Fruit fly (Drosophila melanogaster) whole organism, embryonic: Measurements from ENCODE around the gene Srrm234.

Experiments
- Ada2b ChIP-seq: fragments of 200-800 bp; sonication (Bioruptor generic); IDR thresholded peaks from 2 replicates; pipeline ENCODE4 v1.3.6; 2022; ENCODE audit warnings: missing biosample characterization, missing genetic modification characterization
- Awh ChIP-seq: fragments of 200-800 bp; sonication (Bioruptor generic); IDR thresholded peaks from 2 replicates; pipeline ENCODE4, ENCODE4 v1.3.6; 2022; ENCODE audit warnings: missing biosample characterization, missing genetic modification characterization
- CG10147 ChIP-seq: fragments of 200-800 bp; sonication (Bioruptor generic); optimal IDR thresholded peaks from 2 replicates; lab custom pipeline; 2019; ENCODE audit warnings: missing biosample characterization, mild to moderate bottlenecking, missing genetic modification characterization, moderate library complexity
- CG11247 ChIP-seq: fragments of 200-800 bp; sonication (Bioruptor generic); IDR thresholded peaks from 2 replicates; pipeline ENCODE4 v1.3.6; 2022; ENCODE audit warnings: missing biosample characterization, missing genetic modification characterization
- CG11398 ChIP-seq: fragments of 200-800 bp; sonication (Bioruptor generic); optimal IDR thresholded peaks from 2 replicates; lab custom pipeline; 2016; ENCODE audit warnings: missing biosample characterization, missing genetic modification characterization
- CG11456 ChIP-seq: fragments of 200-800 bp; sonication (Bioruptor generic); IDR thresholded peaks from 3 replicates; pipeline ENCODE4 v1.3.6; 2022; ENCODE audit warnings: missing biosample characterization, missing genetic modification characterization
- CG11504 ChIP-seq: fragments of 200-800 bp; sonication (Bioruptor generic); optimal IDR thresholded peaks from 3 replicates; lab custom pipeline; 2019; ENCODE audit warnings: missing biosample characterization, mild to moderate bottlenecking, missing genetic modification characterization, moderate library complexity
- CG12769 ChIP-seq: fragments of 200-800 bp; sonication (Bioruptor generic); optimal IDR thresholded peaks from 2 replicates; lab custom pipeline; 2019; ENCODE audit warnings: missing biosample characterization, mild to moderate bottlenecking, missing genetic modification characterization, moderate library complexity
- CG13624 ChIP-seq: fragments of 200-800 bp; sonication (Bioruptor generic); optimal IDR thresholded peaks from 2 replicates; lab custom pipeline; 2016; ENCODE audit warnings: missing biosample characterization, missing genetic modification characterization
- CG13894 ChIP-seq: fragments of 200-800 bp; sonication (Bioruptor generic); optimal IDR thresholded peaks from 3 replicates; lab custom pipeline; 2018; ENCODE audit warnings: missing biosample characterization, mild to moderate bottlenecking, missing genetic modification characterization, moderate library complexity
- CG14860 ChIP-seq: fragments of 200-800 bp; sonication (Bioruptor generic); IDR thresholded peaks from 3 replicates; pipeline ENCODE4 v1.3.6; 2022; ENCODE audit warnings: missing biosample characterization, missing genetic modification characterization; ENCODE audit not compliant: partially characterized antibody
- CG17912 ChIP-seq: fragments of 200-800 bp; sonication (Bioruptor generic); optimal IDR thresholded peaks from 2 replicates; lab custom pipeline; 2018; ENCODE audit warnings: missing biosample characterization, mild to moderate bottlenecking, missing genetic modification characterization
- CG30020 ChIP-seq: fragments of 200-800 bp; optimal IDR thresholded peaks from 2 replicates; lab custom pipeline; 2019; ENCODE audit warnings: missing biosample characterization, mild to moderate bottlenecking, missing genetic modification characterization, moderate library complexity
- CG6765 ChIP-seq: fragments of 200-800 bp; sonication (Bioruptor generic); optimal IDR thresholded peaks from 3 replicates; lab custom pipeline; 2017; ENCODE audit warnings: missing biosample characterization, mild to moderate bottlenecking, missing genetic modification characterization
- CkIIα-i1 ChIP-seq: fragments of 200-800 bp; sonication (Bioruptor generic); IDR thresholded peaks from 2 replicates; pipeline ENCODE4 v1.3.6; 2022; ENCODE audit warnings: missing biosample characterization, missing genetic modification characterization
- D ChIP-seq, 2 experiments: fragments of 200-800 bp in 1 of 2; fragments of >200 bp in 1 of 2; sonication (Bioruptor generic) in 1 of 2; optimal IDR thresholded peaks; 2 replicates in 1 of 2; 3 replicates in 1 of 2; lab custom pipeline; 2017; ENCODE audit warnings: mild to moderate bottlenecking in 1 of 2, missing biosample characterization in 1 of 2, missing genetic modification characterization in 1 of 2, missing genetic modification reagents in 1 of 2
- Deaf1 ChIP-seq: fragments of 200-800 bp; optimal IDR thresholded peaks from 3 replicates; lab custom pipeline; 2019; ENCODE audit warnings: missing biosample characterization, mild to moderate bottlenecking, missing genetic modification characterization, moderate library complexity
- Eip74EF ChIP-seq, 2 experiments: fragments of 200-800 bp in 1 of 2; fragments of >200 bp in 1 of 2; sonication (Bioruptor generic) in 1 of 2; optimal IDR thresholded peaks; 2 replicates each; lab custom pipeline; 2017 to 2019; ENCODE audit warnings: missing biosample characterization in 2 of 2, missing genetic modification characterization in 2 of 2, mild to moderate bottlenecking in 1 of 2, moderate library complexity in 1 of 2
- HLH54F ChIP-seq: fragments of 200-800 bp; sonication (Bioruptor generic); optimal IDR thresholded peaks from 3 replicates; lab custom pipeline; 2016; ENCODE audit warnings: missing biosample characterization, missing genetic modification characterization
- Mad ChIP-seq: fragments of 200-800 bp; sonication (Bioruptor generic); optimal IDR thresholded peaks from 2 replicates; lab custom pipeline; 2016; ENCODE audit warnings: missing biosample characterization, missing genetic modification characterization
- Mes4 ChIP-seq: fragments of 200-800 bp; sonication (Bioruptor generic); optimal IDR thresholded peaks from 2 replicates; lab custom pipeline; 2016; ENCODE audit warnings: missing biosample characterization, missing genetic modification characterization
- Spps ChIP-seq: fragments of 200-800 bp; sonication (Bioruptor generic); optimal IDR thresholded peaks from 2 replicates; lab custom pipeline; 2018; ENCODE audit warnings: missing biosample characterization, mild to moderate bottlenecking, missing genetic modification characterization
- Vsx1 ChIP-seq: fragments of 200-800 bp; sonication (Bioruptor generic); optimal IDR thresholded peaks from 2 replicates; lab custom pipeline; 2017; ENCODE audit warnings: missing biosample characterization, mild to moderate bottlenecking, missing genetic modification characterization, missing genetic modification reagents
- br ChIP-seq: fragments of >200 bp; optimal IDR thresholded peaks from 2 replicates; lab custom pipeline; 2017
- ci ChIP-seq: fragments of 200-800 bp; sonication (Bioruptor generic); IDR thresholded peaks from 3 replicates; pipeline ENCODE4 v1.3.6; 2022; ENCODE audit warnings: missing biosample characterization, missing genetic modification characterization
- danr ChIP-seq: fragments of 200-800 bp; sonication (Bioruptor generic); IDR thresholded peaks from 2 replicates; pipeline ENCODE4 v1.3.6; 2022; ENCODE audit warnings: missing biosample characterization, missing genetic modification characterization
- ems ChIP-seq: fragments of 200-800 bp; sonication (Bioruptor generic); optimal IDR thresholded peaks from 3 replicates; lab custom pipeline; 2016; ENCODE audit warnings: missing biosample characterization, missing genetic modification characterization
- eve ChIP-seq, 2 experiments: fragments of >200 bp; optimal IDR thresholded peaks; 2 replicates each; lab custom pipeline; 2017; ENCODE audit warnings: missing biosample characterization in 2 of 2, missing genetic modification characterization in 2 of 2
- her ChIP-seq: fragments of 200-800 bp; sonication (Bioruptor generic); optimal IDR thresholded peaks from 2 replicates; lab custom pipeline; 2016; ENCODE audit warnings: missing biosample characterization, missing genetic modification characterization
- otp ChIP-seq: fragments of 200-800 bp; sonication (Bioruptor generic); IDR thresholded peaks from 3 replicates; pipeline ENCODE4, ENCODE4 v1.3.6; 2022; ENCODE audit warnings: missing biosample characterization, missing genetic modification characterization
- rib ChIP-seq: fragments of 200-800 bp; sonication (Bioruptor generic); IDR thresholded peaks from 2 replicates; pipeline ENCODE4 v1.3.6; 2022; ENCODE audit warnings: missing biosample characterization, missing genetic modification characterization
- sima ChIP-seq: fragments of 200-800 bp; sonication (Bioruptor generic); optimal IDR thresholded peaks from 2 replicates; lab custom pipeline; 2016; ENCODE audit warnings: missing biosample characterization, missing genetic modification characterization
- slbo ChIP-seq: fragments of 200-800 bp; sonication (Bioruptor generic); IDR thresholded peaks from 2 replicates; pipeline ENCODE4 v1.3.6; 2022; ENCODE audit warnings: missing biosample characterization, missing genetic modification characterization
- slp2 ChIP-seq: fragments of 200-800 bp; sonication (Bioruptor generic); optimal IDR thresholded peaks from 2 replicates; lab custom pipeline; 2016; ENCODE audit warnings: missing biosample characterization, missing genetic modification characterization
- tio ChIP-seq: fragments of 200-800 bp; sonication (Bioruptor generic); optimal IDR thresholded peaks from 2 replicates; lab custom pipeline; 2017; ENCODE audit warnings: missing biosample characterization, missing genetic modification characterization, inconsistent platforms
- ttk ChIP-seq: fragments of 200-800 bp; sonication (Bioruptor generic); IDR thresholded peaks from 2 replicates; pipeline ENCODE4 v2.1.2; 2022; ENCODE audit warnings: missing biosample characterization, missing genetic modification characterization
- twi ChIP-seq: fragments of 200-800 bp; optimal IDR thresholded peaks from 2 replicates; lab custom pipeline; 2019; ENCODE audit warnings: missing biosample characterization, mild to moderate bottlenecking, missing genetic modification characterization, moderate library complexity
- tx ChIP-seq: fragments of 200-800 bp; sonication (Bioruptor generic); optimal IDR thresholded peaks from 2 replicates; lab custom pipeline; 2016; ENCODE audit warnings: missing biosample characterization, missing genetic modification characterization
- zfh1 ChIP-seq: fragments of 200-800 bp; sonication (Bioruptor generic); IDR thresholded peaks from 3 replicates; pipeline ENCODE4 v1.3.6; 2022; ENCODE audit warnings: missing biosample characterization, missing genetic modification characterization

The Srrm234 gene

DNA sequence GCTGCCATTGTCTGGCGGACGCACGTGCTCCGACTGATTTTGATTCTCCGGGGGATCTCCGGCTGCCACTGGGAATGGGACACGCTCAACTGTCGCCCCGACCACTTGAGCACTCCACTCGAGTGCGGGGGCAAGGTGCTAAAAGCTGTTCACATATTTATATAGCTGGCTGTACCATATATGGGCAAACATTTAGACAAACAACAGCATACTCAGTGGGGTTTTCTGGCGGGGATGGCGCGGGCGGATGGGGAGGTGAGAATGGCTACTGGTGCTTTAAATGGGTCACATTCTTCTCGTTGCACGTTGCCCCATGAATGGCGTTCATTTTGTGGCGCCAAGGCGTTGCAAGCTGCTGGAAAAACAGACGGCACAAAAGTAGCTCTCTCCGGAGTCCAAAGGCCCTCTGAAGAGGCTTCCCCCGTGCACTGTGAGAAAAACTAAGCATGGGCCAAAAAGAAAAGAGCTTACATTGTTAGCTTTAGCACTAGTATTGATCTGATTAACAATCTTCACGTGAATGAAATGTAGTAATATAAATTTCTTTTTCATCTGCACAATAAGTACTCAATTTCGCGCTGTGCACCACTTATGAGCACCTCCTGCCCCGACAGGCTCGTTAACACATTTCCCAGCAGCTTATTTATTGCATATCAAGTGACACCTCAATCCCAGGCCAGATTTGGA, 26.0 kb upstream of the Srrm234 start (continued):
- peak; percentile 6 for TF ChIP-seq CG6765
- TF ChIP-seq Mad (GFP tag; lab: Kevin White, UChicago), result no peak
- no peak for TF ChIP-seq ems (GFP tag; lab: Kevin White, UChicago)
- no peak for TF ChIP-seq Ada2b (GFP tag; lab: Robert Waterston, UW)
- TF ChIP-seq CG13624, result no peak
- TF ChIP-seq, all 482 proteins: peak for 156

DNA sequence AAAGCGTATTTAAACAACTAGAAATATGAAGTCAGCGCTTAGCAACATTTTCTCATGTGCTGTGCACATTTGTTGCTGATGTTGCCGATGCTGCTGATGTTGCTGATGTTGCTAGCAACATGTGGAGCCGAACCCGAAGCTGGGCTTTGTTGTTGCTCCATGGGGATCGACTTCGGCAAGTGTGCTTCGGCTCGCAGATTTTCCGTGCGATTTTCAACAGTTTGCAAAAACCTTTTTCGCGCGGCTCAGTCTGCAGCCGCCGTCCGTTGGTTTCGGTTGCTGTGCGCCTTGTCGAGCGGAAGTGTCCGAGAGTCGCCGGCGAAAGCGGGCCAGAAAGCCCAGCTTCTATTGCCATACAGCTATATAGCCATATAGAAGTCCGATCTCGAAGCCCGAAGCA, 23.7 kb upstream of the Srrm234 start:
- TF ChIP-seq ttk (GFP tag; lab: Robert Waterston, UW) (no peak), CkIIα-i1 (no peak), CG30020 (tag; lab: Kevin White, UChicago) (no peak), otp (GFP tag; lab: Robert Waterston, UW) (no peak), CG13894 (tag; lab: Kevin White, UChicago) (peak; percentile 54), CG10147 (GFP tag; lab: Kevin White, UChicago) (no peak), tx (GFP tag; lab: Kevin White, UChicago) (no peak), zfh1 (0 out of 3 replicates have a peak, but pooled peaks have one; percentile 23), Spps (tag; lab: Kevin White, UChicago) (no peak), CG14860 (GFP tag; lab: Robert Waterston, UW) (no peak), ci (GFP tag; lab: Robert Waterston, UW) (0 out of 3 replicates have a peak, but pooled peaks have one; percentile 34), slp2 (GFP tag; lab: Kevin White, UChicago) (no peak), Mes4 (GFP tag; lab: Kevin White, UChicago) (no peak), CG11398 (GFP tag; lab: Kevin White, UChicago) (no peak), sima (GFP tag; lab: Kevin White, UChicago) (no peak), danr (no peak), CG11247 (GFP tag; lab: Robert Waterston, UW) (no peak), br (lab: Kevin White, UChicago) (no peak), eve (GFP tag; optimal IDR thresholded peaks at IDR 0.05; lab: Kevin White, UChicago) (no peak), CG17912 (GFP tag; lab: Kevin White, UChicago) (no peak), Vsx1 (GFP tag; lab: Kevin White, UChicago) (no peak), Eip74EF (GFP tag; optimal IDR thresholded peaks at IDR 0.05; lab: Kevin White, UChicago) (no peak), twi (tag; lab: Kevin White, UChicago) (no peak), her (GFP tag; lab: Kevin White, UChicago) (no peak), slbo (0 out of 2 replicates have a peak, but pooled peaks have one; percentile 14), rib (peak; percentile 41; the same call in 1 of the 2 replicates), Awh (GFP tag; lab: Robert Waterston, UW) (no peak), CG11456 (GFP tag; lab: Robert Waterston, UW) (no peak), tio (GFP tag; lab: Kevin White, UChicago) (no peak), CG12769 (tag; lab: Kevin White, UChicago) (no peak), Deaf1 (tag; lab: Kevin White, UChicago) (peak; percentile 92), HLH54F (GFP tag; lab: Kevin White, UChicago) (no peak), D (optimal IDR thresholded peaks at IDR 0.05; lab: Kevin White, UChicago) (no peak), D (GFP tag; optimal IDR thresholded peaks at IDR 0.05; lab: Kevin White, UChicago) (no peak), CG11504 (peak; percentile 97)
